Worm (Caenorhabditis elegans) whole organism, L4 larva: ENCODE data around the gene set-12.

ENCODE experiments used
- T20F7.1 ChIP-seq: fragments of 200-800 bp; sonication (Bioruptor generic); optimal IDR thresholded peaks from 2 replicates; lab custom pipeline; 2018; ENCODE audit warnings: mild to moderate bottlenecking, missing genetic modification characterization, missing compliant biosample characterization
- Y75B8A.6 ChIP-seq: fragments of 200-800 bp; sonication (Bioruptor generic); IDR thresholded peaks from 2 replicates; pipeline ENCODE4 v1.3.6; 2022; ENCODE audit warnings: missing genetic modification reagents, missing genetic modification characterization, missing compliant biosample characterization
- ZK337.2 ChIP-seq: fragments of 200-800 bp; sonication (Bioruptor generic); IDR thresholded peaks from 2 replicates; pipeline ENCODE4 v1.3.6; 2022; ENCODE audit warnings: missing genetic modification reagents, missing genetic modification characterization, missing compliant biosample characterization
- aha-1 ChIP-seq: fragments of 150-350 bp; peaks from one replicate; lab custom pipeline; 2014; ENCODE audit warnings: missing biosample characterization, missing genetic modification characterization
- arid-1 ChIP-seq: fragments of 200-800 bp; sonication (Bioruptor generic); conservative IDR thresholded peaks from 2 replicates; pipeline ENCODE4 v1.3.6; 2022; ENCODE audit warnings: missing genetic modification reagents, missing genetic modification characterization, missing compliant biosample characterization
- ceh-20 ChIP-seq: fragments of 200-800 bp; sonication (Bioruptor generic); IDR thresholded peaks from 2 replicates; pipeline ENCODE4 v1.3.6; 2022; ENCODE audit warnings: missing genetic modification reagents, missing genetic modification characterization, missing compliant biosample characterization
- ceh-28 ChIP-seq: fragments of 150-350 bp; optimal IDR thresholded peaks from 2 replicates; lab custom pipeline; 2014; ENCODE audit warnings: missing biosample characterization, missing genetic modification reagents, missing genetic modification characterization
- ces-1 ChIP-seq: fragments of 150-350 bp; sonication (generic microtip); optimal IDR thresholded peaks from 4 replicates; lab custom pipeline; 2014; ENCODE audit warnings: missing biosample characterization, missing genetic modification reagents, missing genetic modification characterization
- cey-2 ChIP-seq: sonication (generic microtip); optimal IDR thresholded peaks from 3 replicates; lab custom pipeline; 2017; ENCODE audit warnings: missing genetic modification characterization, mild to moderate bottlenecking, missing compliant biosample characterization, antibody characterized with exemption, borderline replicate concordance; ENCODE audit not compliant: insufficient read depth
- daf-16 ChIP-seq, 3 experiments: sonication (generic microtip); optimal IDR thresholded peaks; 2 replicates each; lab custom pipeline; 2016 to 2017; ENCODE audit warnings: missing genetic modification characterization in 3 of 3, missing genetic modification reagents in 3 of 3, mild to moderate bottlenecking in 2 of 3, missing compliant biosample characterization in 2 of 3, missing biosample characterization in 1 of 3, moderate library complexity in 1 of 3
- daf-8 ChIP-seq: fragments of 200-800 bp; sonication (Bioruptor generic); IDR thresholded peaks from 2 replicates; pipeline ENCODE4 v1.3.6; 2022; ENCODE audit warnings: missing genetic modification characterization, missing compliant biosample characterization
- dpl-1 ChIP-seq: fragments of 150-350 bp; optimal IDR thresholded peaks from 2 replicates; lab custom pipeline; 2014; ENCODE audit warnings: missing biosample characterization, missing genetic modification reagents, missing genetic modification characterization
- egl-43 ChIP-seq: fragments of 200-800 bp; sonication (Bioruptor generic); IDR thresholded peaks from 2 replicates; pipeline ENCODE4 v1.3.6; 2022; ENCODE audit warnings: missing genetic modification reagents, missing genetic modification characterization, missing compliant biosample characterization
- hlh-30 ChIP-seq: sonication (generic microtip); optimal IDR thresholded peaks from 2 replicates; lab custom pipeline; 2017; ENCODE audit warnings: antibody characterized with exemption, mild to moderate bottlenecking, missing genetic modification characterization, missing compliant biosample characterization; ENCODE audit not compliant: insufficient read depth
- hmg-1.1 ChIP-seq: fragments of 200-800 bp; sonication (Bioruptor generic); IDR thresholded peaks from 2 replicates; pipeline ENCODE4 v1.3.6; 2022; ENCODE audit warnings: missing genetic modification reagents, missing genetic modification characterization, missing compliant biosample characterization
- jun-1 ChIP-seq: fragments of 150-350 bp; optimal IDR thresholded peaks from 2 replicates; lab custom pipeline; 2014; ENCODE audit warnings: missing biosample characterization, missing genetic modification reagents, missing genetic modification characterization
- lin-13 ChIP-seq: fragments of 150-350 bp; optimal IDR thresholded peaks from 2 replicates; lab custom pipeline; 2014; ENCODE audit warnings: missing biosample characterization, missing genetic modification reagents, missing genetic modification characterization
- lin-15B ChIP-seq: fragments of 150-350 bp; sonication (generic microtip); optimal IDR thresholded peaks from 3 replicates; lab custom pipeline; 2014; ENCODE audit warnings: missing biosample characterization, missing genetic modification characterization
- lir-3 ChIP-seq: sonication (generic microtip); optimal IDR thresholded peaks from 2 replicates; lab custom pipeline; 2016; ENCODE audit warnings: mild to moderate bottlenecking, missing genetic modification characterization, missing compliant biosample characterization
- mep-1 ChIP-seq: fragments of 150-350 bp; sonication (generic microtip); optimal IDR thresholded peaks from 3 replicates; lab custom pipeline; 2014; ENCODE audit warnings: missing biosample characterization, missing genetic modification characterization
- mxl-3 ChIP-seq: fragments of 200-800 bp; sonication (Bioruptor generic); optimal IDR thresholded peaks from 2 replicates; lab custom pipeline; 2018; ENCODE audit warnings: mild to moderate bottlenecking, missing genetic modification characterization, missing compliant biosample characterization
- nhr-111 ChIP-seq: fragments of 200-800 bp; sonication (Bioruptor generic); optimal IDR thresholded peaks from 2 replicates; lab custom pipeline; 2018; ENCODE audit warnings: mild to moderate bottlenecking, missing genetic modification characterization, missing compliant biosample characterization
- nhr-237 ChIP-seq: sonication (generic microtip); optimal IDR thresholded peaks from 2 replicates; lab custom pipeline; 2017; ENCODE audit warnings: missing biosample characterization, missing genetic modification characterization
- nhr-41 ChIP-seq: fragments of 200-800 bp; sonication (Bioruptor generic); IDR thresholded peaks from 2 replicates; pipeline ENCODE4 v1.3.6; 2022; ENCODE audit warnings: missing genetic modification reagents, missing genetic modification characterization, missing compliant biosample characterization
- nhr-6 ChIP-seq: fragments of 150-350 bp; optimal IDR thresholded peaks from 2 replicates; lab custom pipeline; 2014; ENCODE audit warnings: missing biosample characterization, missing genetic modification characterization
- nhr-77 ChIP-seq: fragments of 150-350 bp; optimal IDR thresholded peaks from 2 replicates; lab custom pipeline; 2014; ENCODE audit warnings: missing biosample characterization, missing genetic modification characterization
- pha-4 ChIP-seq, 2 experiments: fragments of 150-350 bp in 1 of 2; fragments of 200-800 bp in 1 of 2; sonication (Bioruptor generic) in 1 of 2; IDR thresholded peaks in 1 of 2; optimal IDR thresholded peaks in 1 of 2; 2 replicates each; pipeline versions ENCODE4 v1.3.6 to Lab custom; 2014 to 2022; ENCODE audit warnings: missing genetic modification characterization in 2 of 2, missing genetic modification reagents in 2 of 2, missing biosample characterization in 1 of 2, missing compliant biosample characterization in 1 of 2
- saeg-2 ChIP-seq: fragments of 200-800 bp; sonication (Bioruptor generic); IDR thresholded peaks from 2 replicates; pipeline ENCODE4 v1.3.6; 2022; ENCODE audit warnings: missing genetic modification reagents, missing genetic modification characterization, missing compliant biosample characterization
- sdz-12 ChIP-seq: fragments of 200-800 bp; sonication (Bioruptor generic); optimal IDR thresholded peaks from 2 replicates; lab custom pipeline; 2018; ENCODE audit warnings: mild to moderate bottlenecking, missing genetic modification characterization, missing compliant biosample characterization
- spr-1 ChIP-seq: sonication (generic microtip); optimal IDR thresholded peaks from 2 replicates; lab custom pipeline; 2016; ENCODE audit warnings: mild to moderate bottlenecking, missing genetic modification characterization, missing compliant biosample characterization
- tag-97 ChIP-seq: fragments of 200-800 bp; sonication (Bioruptor generic); IDR thresholded peaks from 2 replicates; pipeline ENCODE4 v1.3.6; 2022; ENCODE audit warnings: missing genetic modification characterization, missing compliant biosample characterization
- unc-130 ChIP-seq: sonication (generic microtip); optimal IDR thresholded peaks from 2 replicates; lab custom pipeline; 2016; ENCODE audit warnings: missing genetic modification reagents, missing genetic modification characterization, missing compliant biosample characterization
- unc-62 ChIP-seq, 3 experiments: fragments of 150-350 bp in 1 of 3; sonication (generic microtip); optimal IDR thresholded peaks in 2 of 3; peaks in 1 of 3; 1 replicate in 1 of 3; 2 replicates in 2 of 3; lab custom pipeline; 2014 to 2017; ENCODE audit warnings: missing biosample characterization in 3 of 3, missing genetic modification characterization in 3 of 3, missing genetic modification reagents in 3 of 3, missing genotype in 1 of 3
- vab-7 ChIP-seq: fragments of 200-800 bp; sonication (Bioruptor generic); IDR thresholded peaks from 2 replicates; pipeline ENCODE4 v1.3.6; 2022; ENCODE audit warnings: missing genetic modification reagents, missing genetic modification characterization, missing compliant biosample characterization
- zfp-3 ChIP-seq: fragments of 200-800 bp; sonication (Bioruptor generic); conservative IDR thresholded peaks from 2 replicates; pipeline ENCODE4 v1.3.6; 2022; ENCODE audit warnings: missing genetic modification reagents, missing genetic modification characterization, missing compliant biosample characterization

set-12 gene

ce11 chrX:7773714-7774318 is 37.7 kb upstream of the set-12 start (continued):
- TF ChIP-seq cey-2, result no peak
- TF ChIP-seq ZK337.2 (GFP tag; lab: Robert Waterston, UW), result no peak
- no peak for TF ChIP-seq nhr-41 (GFP tag; lab: Robert Waterston, UW)
- no peak for TF ChIP-seq jun-1 (tag; lab: Kevin White, UChicago)
- no peak; the same call in 1 of the 2 replicates for TF ChIP-seq egl-43 (GFP tag; lab: Robert Waterston, UW)
- TF ChIP-seq saeg-2 (GFP tag; lab: Robert Waterston, UW), result no peak
- no peak for TF ChIP-seq ces-1 (GFP tag; lab: Kevin White, UChicago)
- TF ChIP-seq dpl-1 (GFP tag; lab: Kevin White, UChicago), result no peak
- TF ChIP-seq nhr-77 (tag; lab: Kevin White, UChicago), result no peak
- TF ChIP-seq aha-1 (tag; lab: Kevin White, UChicago), result no peak
- peak; percentile 19 for TF ChIP-seq lir-3 (tag; lab: Kevin White, UChicago)
- TF ChIP-seq hlh-30 (tag; lab: Kevin White, UChicago), result peak; percentile 47
- no peak for TF ChIP-seq ceh-20
- peak; percentile 49 for TF ChIP-seq unc-130
- TF ChIP-seq nhr-6, result no peak
- no peak for TF ChIP-seq nhr-237 (tag; lab: Kevin White, UChicago)
- peak; percentile 68 for TF ChIP-seq hmg-1.1 (GFP tag; lab: Robert Waterston, UW)
- peak; percentile 77 for TF ChIP-seq pha-4 (GFP tag; IDR thresholded peaks at IDR 0.05; lab: Robert Waterston, UW)
- no peak for TF ChIP-seq pha-4 (tag; optimal IDR thresholded peaks at IDR 0.05; lab: Kevin White, UChicago)
- TF ChIP-seq sdz-12, result no peak
- TF ChIP-seq daf-8 (GFP tag; lab: Robert Waterston, UW), result no peak
- no peak for TF ChIP-seq zfp-3 (GFP tag; lab: Robert Waterston, UW)
- peak; percentile 61; the same call in 1 of the 2 replicates for TF ChIP-seq arid-1 (GFP tag; lab: Robert Waterston, UW)
- TF ChIP-seq tag-97, result no peak
- TF ChIP-seq mep-1 (tag; lab: Kevin White, UChicago), result peak; percentile 62
- no peak for TF ChIP-seq lin-15B
- TF ChIP-seq nhr-111 (GFP tag; lab: Kevin White, UChicago), result no peak
- TF ChIP-seq Y75B8A.6 (GFP tag; lab: Robert Waterston, UW), result no peak
- TF ChIP-seq mxl-3 (GFP tag; lab: Kevin White, UChicago), result peak; percentile 13
- no peak for TF ChIP-seq ceh-28
- TF ChIP-seq lin-13 (GFP tag; lab: Kevin White, UChicago), result no peak
- TF ChIP-seq T20F7.1, result no peak
- TF ChIP-seq vab-7, result no peak; the same call in 1 of the 2 replicates

- TF ChIP-seq spr-1 (no peak), unc-62 (GFP tag; optimal IDR thresholded peaks at IDR 0.05 in 1 of 2; lab: Kevin White, UChicago) (peak in 1 of 2 experiments; percentile 24), unc-62 (tag; optimal IDR thresholded peaks at IDR 0.05; lab: Kevin White, UChicago) (no peak), lin-13 (GFP tag; lab: Kevin White, UChicago) (no peak)
These were observed 16.7 kb upstream of the set-12 start, which contains the start of gene deg-1 for ce11 chrX:7752770-7753169. deg-1 (plus strand) TSS chrX:7753070.

ce11 chrX:7750084-7750483 is 14.0 kb upstream of the set-12 start:
- TF ChIP-seq unc-62 (GFP tag; optimal IDR thresholded peaks at IDR 0.05 in 1 of 2; lab: Kevin White, UChicago) (peak in 1 of 2 experiments; percentile 24), unc-62 (tag; optimal IDR thresholded peaks at IDR 0.05; lab: Kevin White, UChicago) (no peak), egl-43 (GFP tag; lab: Robert Waterston, UW) (no peak), daf-16 (GFP tag; optimal IDR thresholded peaks at IDR 0.05; lab: Kevin White, UChicago) (no peak), daf-16 (tag; optimal IDR thresholded peaks at IDR 0.05; lab: Kevin White, UChicago) (no peak)
- TF ChIP-seq, all 104 proteins: peak for 1
